Worm (Caenorhabditis elegans) whole organism, L3 larva: ENCODE data around the gene AH6.17.

ENCODE experiments used
- R02D3.7 ChIP-seq: fragments of 150-350 bp; optimal IDR thresholded peaks from 2 replicates; lab custom pipeline; 2014; ENCODE audit warnings: missing biosample characterization, missing genetic modification characterization
- ZK546.5 ChIP-seq: sonication (generic microtip); optimal IDR thresholded peaks from 2 replicates; lab custom pipeline; 2017; ENCODE audit warnings: missing biosample characterization, missing genetic modification characterization
- aly-2 ChIP-seq: fragments of 150-350 bp; optimal IDR thresholded peaks from 2 replicates; lab custom pipeline; 2014; ENCODE audit warnings: missing biosample characterization, missing genetic modification characterization
- ama-1 ChIP-seq: fragments of 150-350 bp; optimal IDR thresholded peaks from 2 replicates; lab custom pipeline; 2018
- ceh-28 ChIP-seq: fragments of 150-350 bp; optimal IDR thresholded peaks from 2 replicates; lab custom pipeline; 2014; ENCODE audit warnings: missing biosample characterization, missing genetic modification reagents, missing genetic modification characterization
- ceh-82 ChIP-seq: fragments of 150-350 bp; optimal IDR thresholded peaks from 2 replicates; lab custom pipeline; 2014; ENCODE audit warnings: missing biosample characterization, missing genetic modification characterization
- ceh-9 ChIP-seq: sonication (generic microtip); optimal IDR thresholded peaks from 2 replicates; lab custom pipeline; 2018; ENCODE audit warnings: missing biosample characterization, missing genetic modification characterization
- daf-12 ChIP-seq: fragments of 150-350 bp; optimal IDR thresholded peaks from 2 replicates; lab custom pipeline; 2014; ENCODE audit warnings: missing biosample characterization, missing genetic modification reagents, missing genetic modification characterization
- egl-27 ChIP-seq: sonication (generic microtip); optimal IDR thresholded peaks from 4 replicates; lab custom pipeline; 2017; ENCODE audit warnings: missing biosample characterization, missing genetic modification reagents, missing genetic modification characterization
- elt-2 ChIP-seq: sonication (generic microtip); optimal IDR thresholded peaks from 2 replicates; lab custom pipeline; 2016; ENCODE audit warnings: missing genetic modification reagents, mild to moderate bottlenecking, missing genetic modification characterization, missing compliant biosample characterization
- eor-1 ChIP-seq, 2 experiments: fragments of 150-350 bp; optimal IDR thresholded peaks; 2 replicates each; lab custom pipeline; 2014 to 2018; ENCODE audit warnings: missing biosample characterization in 2 of 2, missing genetic modification characterization in 2 of 2
- fkh-2 ChIP-seq: fragments of 150-350 bp; optimal IDR thresholded peaks from 2 replicates; lab custom pipeline; 2014; ENCODE audit warnings: missing biosample characterization, missing genetic modification reagents, missing genetic modification characterization
- fos-1 ChIP-seq: fragments of 150-350 bp; optimal IDR thresholded peaks from 2 replicates; lab custom pipeline; 2014; ENCODE audit warnings: missing biosample characterization, missing genetic modification characterization
- hmg-11 ChIP-seq: sonication (generic microtip); optimal IDR thresholded peaks from 2 replicates; lab custom pipeline; 2016; ENCODE audit warnings: missing genetic modification characterization, missing compliant biosample characterization
- jun-1 ChIP-seq: fragments of 150-350 bp; optimal IDR thresholded peaks from 2 replicates; lab custom pipeline; 2014; ENCODE audit warnings: missing biosample characterization, missing genetic modification reagents, missing genetic modification characterization
- lin-39 ChIP-seq: fragments of 150-350 bp; optimal IDR thresholded peaks from 2 replicates; lab custom pipeline; 2018; ENCODE audit warnings: missing biosample characterization, missing genetic modification reagents, missing genetic modification characterization
- lsy-12 ChIP-seq: sonication (generic microtip); optimal IDR thresholded peaks from 2 replicates; lab custom pipeline; 2016; ENCODE audit warnings: mild to moderate bottlenecking, missing genetic modification characterization, missing compliant biosample characterization
- mdl-1 ChIP-seq: fragments of 150-350 bp; optimal IDR thresholded peaks from 2 replicates; lab custom pipeline; 2014; ENCODE audit warnings: missing biosample characterization, missing genetic modification characterization
- mml-1 ChIP-seq: fragments of 150-350 bp; sonication (generic microtip); optimal IDR thresholded peaks from 3 replicates; lab custom pipeline; 2014; ENCODE audit warnings: missing biosample characterization, missing genetic modification characterization
- nhr-11 ChIP-seq: fragments of 150-350 bp; optimal IDR thresholded peaks from 2 replicates; lab custom pipeline; 2014; ENCODE audit warnings: missing biosample characterization, missing genetic modification characterization
- nhr-12 ChIP-seq: fragments of 150-350 bp; optimal IDR thresholded peaks from 2 replicates; lab custom pipeline; 2014; ENCODE audit warnings: missing biosample characterization, missing genetic modification characterization
- nhr-23 ChIP-seq: fragments of 150-350 bp; optimal IDR thresholded peaks from 2 replicates; lab custom pipeline; 2014; ENCODE audit warnings: missing biosample characterization, missing genetic modification reagents, missing genetic modification characterization
- nhr-25 ChIP-seq: sonication (generic microtip); optimal IDR thresholded peaks from 2 replicates; lab custom pipeline; 2017; ENCODE audit warnings: missing biosample characterization, missing genetic modification characterization
- nhr-28 ChIP-seq: fragments of 150-350 bp; optimal IDR thresholded peaks from 2 replicates; lab custom pipeline; 2014; ENCODE audit warnings: missing biosample characterization, missing genetic modification characterization
- nhr-43 ChIP-seq: sonication (generic microtip); optimal IDR thresholded peaks from 2 replicates; lab custom pipeline; 2016; ENCODE audit warnings: mild to moderate bottlenecking, missing genetic modification characterization, missing compliant biosample characterization; ENCODE audit not compliant: poor library complexity, severe bottlenecking
- nhr-67 ChIP-seq: fragments of 150-350 bp; optimal IDR thresholded peaks from 2 replicates; lab custom pipeline; 2014; ENCODE audit warnings: missing biosample characterization, missing genetic modification characterization
- nhr-77 ChIP-seq: fragments of 150-350 bp; optimal IDR thresholded peaks from 2 replicates; lab custom pipeline; 2014; ENCODE audit warnings: missing biosample characterization, missing genetic modification characterization
- pha-4 ChIP-seq: fragments of 150-350 bp; optimal IDR thresholded peaks from 2 replicates; lab custom pipeline; 2014; ENCODE audit warnings: missing biosample characterization, missing genetic modification reagents, missing genetic modification characterization
- pqm-1 ChIP-seq: fragments of 150-350 bp; optimal IDR thresholded peaks from 2 replicates; lab custom pipeline; 2017; ENCODE audit warnings: missing biosample characterization, missing genetic modification characterization, inconsistent platforms
- skn-1 ChIP-seq: fragments of 150-350 bp; optimal IDR thresholded peaks from 2 replicates; lab custom pipeline; 2014; ENCODE audit warnings: missing biosample characterization, missing genetic modification characterization
- tbx-2 ChIP-seq: sonication (generic microtip); optimal IDR thresholded peaks from 2 replicates; lab custom pipeline; 2016; ENCODE audit warnings: mild to moderate bottlenecking, missing genetic modification characterization, missing compliant biosample characterization
- unc-39 ChIP-seq: sonication (generic microtip); optimal IDR thresholded peaks from 4 replicates; lab custom pipeline; 2017; ENCODE audit warnings: missing biosample characterization, missing genetic modification characterization
- ztf-11 ChIP-seq: fragments of 150-350 bp; optimal IDR thresholded peaks from 2 replicates; lab custom pipeline; 2014; ENCODE audit warnings: missing biosample characterization, missing genetic modification characterization

AH6.17 gene

DNA sequence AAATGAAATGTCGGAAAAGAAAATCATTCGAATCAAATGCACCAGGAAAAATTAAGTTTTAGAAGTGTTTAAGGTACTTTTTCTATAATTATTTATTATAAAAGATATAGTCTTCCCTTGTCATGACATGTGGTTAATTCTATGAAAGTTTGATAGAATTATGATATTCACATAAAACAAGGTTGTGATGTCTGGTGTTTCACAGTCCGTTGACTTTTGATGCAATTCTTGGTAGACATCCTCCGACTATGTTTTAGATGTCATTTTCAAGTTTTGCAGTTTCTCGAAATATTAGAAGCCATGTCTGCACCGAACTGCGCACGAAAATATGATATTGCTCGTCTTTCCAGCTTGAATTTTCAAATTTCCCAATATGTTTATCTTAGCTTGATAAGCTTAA, 21.4 kb downstream of the AH6.17 start, which contains the start of gene sra-7:
Gene sra-7, plus strand, starts transcription at position 301 of the 400 bp plus-strand sequence.
- no peak for TF ChIP-seq hmg-11 (tag; lab: Kevin White, UChicago)
- TF ChIP-seq fkh-2 (tag; lab: Kevin White, UChicago): no peak
- TF ChIP-seq egl-27 (tag; lab: Kevin White, UChicago): no peak
- TF ChIP-seq ztf-11: no peak
- TF ChIP-seq fos-1 (tag; lab: Kevin White, UChicago): no peak
- no peak for TF ChIP-seq unc-39
- TF ChIP-seq mml-1: no peak
- no peak for TF ChIP-seq pqm-1 (tag; lab: Kevin White, UChicago)
- no peak for TF ChIP-seq ceh-9 (tag; lab: Kevin White, UChicago)
- TF ChIP-seq nhr-23: no peak
- TF ChIP-seq pha-4 (tag; lab: Kevin White, UChicago): no peak
- no peak for TF ChIP-seq elt-2 (tag; lab: Kevin White, UChicago)
- TF ChIP-seq nhr-12 (tag; lab: Kevin White, UChicago): no peak
- no peak for TF ChIP-seq nhr-11 (tag; lab: Kevin White, UChicago)
- no peak for TF ChIP-seq tbx-2 (tag; lab: Kevin White, UChicago)
- TF ChIP-seq nhr-28 (tag; lab: Kevin White, UChicago): no peak
- TF ChIP-seq jun-1 (tag; lab: Kevin White, UChicago): no peak
- TF ChIP-seq lin-39: no peak
- no peak for TF ChIP-seq aly-2
- TF ChIP-seq, all 47 proteins: peak for 0

ce11 chrII:9550718-9551117, 27.7 kb downstream of the AH6.17 start, which contains the start of gene sra-6:
TSS of gene sra-6 (minus strand) at chrII:9550818.
- TF ChIP-seq pqm-1 (tag; lab: Kevin White, UChicago) (no peak), elt-2 (tag; lab: Kevin White, UChicago) (no peak)

- TF ChIP-seq jun-1 (tag; lab: Kevin White, UChicago) (no peak), daf-12 (tag; lab: Kevin White, UChicago) (no peak), nhr-25 (tag; lab: Kevin White, UChicago) (no peak), nhr-28 (tag; lab: Kevin White, UChicago) (no peak), ceh-82 (no peak), nhr-67 (tag; lab: Kevin White, UChicago) (no peak), R02D3.7 (no peak)
- TF ChIP-seq, all 47 proteins: peak for 0
These were observed 28.6 kb downstream of the AH6.17 start, which contains the start of gene F35H8.12 for ce11 chrII:9551536-9551935. TSS of gene F35H8.12 (plus strand) at chrII:9551836.

ce11 chrII:9553179-9553578, 30.2 kb downstream of the AH6.17 start, which contains the start of gene F35H8.1:
TSS of gene F35H8.1 (minus strand) at chrII:9553279.
- TF ChIP-seq mdl-1 (tag; lab: Kevin White, UChicago) (no peak), eor-1 (tag; optimal IDR thresholded peaks at IDR 0.05; lab: Kevin White, UChicago) (no peak), egl-27 (tag; lab: Kevin White, UChicago) (no peak), ceh-28 (no peak)

DNA sequence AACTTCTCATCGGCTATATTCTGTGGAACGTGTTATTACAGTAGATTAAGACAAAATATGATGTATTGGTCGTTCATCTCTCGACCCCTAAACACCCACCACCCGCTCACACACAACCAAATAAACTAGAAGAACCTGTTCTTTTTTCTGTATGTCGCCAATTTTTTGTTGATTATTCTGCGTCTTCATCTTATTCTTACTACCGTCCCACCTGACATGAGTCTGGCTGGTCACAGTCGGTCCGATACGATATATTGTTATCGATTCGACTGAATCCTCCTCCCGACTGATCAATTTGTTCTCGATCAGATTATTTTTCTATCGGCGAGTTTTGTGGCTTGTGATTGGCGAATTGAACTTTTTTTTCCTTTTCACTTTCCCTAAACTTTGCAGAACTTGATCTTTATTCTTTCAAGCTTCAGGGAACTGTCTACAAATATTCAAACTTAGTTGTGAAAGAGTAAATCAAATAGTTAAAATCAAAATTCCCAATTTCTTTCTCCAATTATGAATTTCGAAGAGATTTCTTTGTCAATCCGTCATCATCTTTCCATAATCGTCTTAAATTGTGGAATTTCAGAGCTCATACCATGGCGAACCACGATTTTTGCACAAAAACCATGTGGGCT, 32.1 kb downstream of the AH6.17 start, which contains the start of gene F35H8.2:
Gene F35H8.2, plus strand, starts transcription at position 579 of the 629 bp plus-strand sequence.
- TF ChIP-seq aly-2 (no peak), nhr-11 (tag; lab: Kevin White, UChicago) (no peak), pqm-1 (tag; lab: Kevin White, UChicago) (no peak), hmg-11 (tag; lab: Kevin White, UChicago) (no peak), nhr-23 (peak; percentile 58), skn-1 (tag; lab: Kevin White, UChicago) (no peak), elt-2 (tag; lab: Kevin White, UChicago) (no peak), lsy-12 (no peak), nhr-25 (tag; lab: Kevin White, UChicago) (peak; percentile 69), nhr-43 (peak; percentile 58), ztf-11 (no peak)
- TF ChIP-seq, all 47 proteins: peak for 3

DNA sequence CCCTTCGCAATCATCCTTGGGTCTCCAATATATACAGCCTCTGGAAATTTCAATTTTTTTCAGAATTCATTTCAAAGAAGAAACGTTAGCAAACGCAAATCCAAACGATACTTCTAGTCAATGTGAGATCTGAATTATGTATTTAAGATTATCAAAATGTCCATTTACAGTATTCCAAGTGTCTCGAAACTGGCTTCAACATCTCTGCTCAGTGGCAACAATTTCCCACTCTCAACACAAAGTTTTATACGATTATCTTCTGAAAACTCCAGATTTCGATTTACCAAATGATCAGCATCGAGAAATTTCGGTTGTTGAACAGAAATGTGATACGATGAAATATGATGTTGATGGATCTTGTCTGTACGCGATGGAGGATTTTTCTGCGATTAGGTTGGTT, 33.6 kb downstream of the AH6.17 start:
- TF ChIP-seq skn-1 (tag; lab: Kevin White, UChicago) (no peak), nhr-12 (tag; lab: Kevin White, UChicago) (no peak), nhr-77 (tag; lab: Kevin White, UChicago) (no peak), ama-1 (lab: Kevin White, UChicago) (no peak), ZK546.5 (tag; lab: Kevin White, UChicago) (no peak)
